Fruit fly (Drosophila melanogaster) whole organism, pupa: Measurements from ENCODE around the gene CG2147.

Source experiments
- D1 ChIP-seq: fragments of 200-800 bp; sonication (Bioruptor generic); optimal IDR thresholded peaks from 2 replicates; lab custom pipeline; 2018; ENCODE audit warnings: missing biosample characterization, mild to moderate bottlenecking, missing genetic modification characterization, moderate library complexity
- EcR ChIP-seq: fragments of 200-800 bp; sonication (Bioruptor generic); optimal IDR thresholded peaks from 3 replicates; lab custom pipeline; 2019; ENCODE audit warnings: missing biosample characterization, missing genetic modification characterization, mild to moderate bottlenecking, moderate library complexity, missing genetic modification reagents
- Pif1A ChIP-seq: fragments of 200-800 bp; sonication (Bioruptor generic); optimal IDR thresholded peaks from 3 replicates; lab custom pipeline; 2016; ENCODE audit warnings: missing biosample characterization, missing genetic modification characterization
- fd96Ca ChIP-seq: fragments of 200-800 bp; sonication (Bioruptor generic); IDR thresholded peaks from 3 replicates; pipeline ENCODE4 v1.3.6; 2022; ENCODE audit warnings: missing biosample characterization, missing genetic modification characterization
- rn ChIP-seq: fragments of 200-800 bp; sonication (Bioruptor generic); IDR thresholded peaks from 2 replicates; pipeline ENCODE4 v1.3.6; 2022; ENCODE audit warnings: missing biosample characterization, missing genetic modification characterization

DNA sequence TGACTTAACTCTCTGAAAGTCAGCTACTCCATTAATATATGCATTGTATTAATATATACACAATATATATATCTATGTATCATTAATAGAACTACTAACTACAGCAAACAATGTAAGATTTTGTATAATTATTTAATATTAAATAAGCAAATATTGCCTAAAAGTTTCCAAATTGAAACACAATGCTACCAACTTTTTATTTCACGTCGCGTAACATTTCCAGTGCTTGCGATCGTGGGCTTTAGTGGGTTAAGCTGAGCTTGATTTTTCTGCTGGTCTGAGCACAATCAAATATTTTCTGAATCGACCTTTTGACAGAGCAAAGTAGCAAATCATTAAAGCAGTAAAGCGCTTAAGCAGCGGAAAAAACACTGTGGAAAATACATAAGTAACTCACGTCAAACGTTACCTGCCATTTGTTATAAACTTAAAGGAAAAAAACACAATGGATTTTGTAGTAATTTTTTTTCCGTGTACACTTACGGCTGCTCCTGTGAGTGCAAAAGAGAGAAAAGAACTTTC is 17.9 kb downstream of the CG2147 start:
- TF ChIP-seq fd96Ca (GFP tag; lab: Robert Waterston, UW) (no peak), Pif1A (GFP tag; lab: Kevin White, UChicago) (no peak), D1 (tag; lab: Kevin White, UChicago) (no peak), EcR (GFP tag; lab: Kevin White, UChicago) (no peak), rn (GFP tag; lab: Robert Waterston, UW) (no peak)
